Worm (Caenorhabditis elegans) whole organism, young adult: Measurements from ENCODE around the gene rpl-22.

Source experiments
- B0035.1 ChIP-seq: sonication (generic microtip); optimal IDR thresholded peaks from 2 replicates; lab custom pipeline; 2016; ENCODE audit warnings: missing genetic modification characterization, mild to moderate bottlenecking, missing compliant biosample characterization, missing genotype, missing genetic modification reagents
- C17E4.6 ChIP-seq: fragments of 200-800 bp; sonication (Bioruptor generic); IDR thresholded peaks from 2 replicates; pipeline ENCODE4 v1.3.6; 2022; ENCODE audit warnings: missing genetic modification reagents, missing genetic modification characterization, missing compliant biosample characterization
- K11D2.4 ChIP-seq: fragments of 200-800 bp; sonication (Bioruptor generic); IDR thresholded peaks from 2 replicates; pipeline ENCODE4 v1.3.6; 2022; ENCODE audit warnings: missing genetic modification reagents, missing genetic modification characterization, missing compliant biosample characterization
- K12H6.12 ChIP-seq: fragments of 200-800 bp; sonication (Bioruptor generic); optimal IDR thresholded peaks from 2 replicates; lab custom pipeline; 2018; ENCODE audit warnings: mild to moderate bottlenecking, missing genetic modification characterization, missing compliant biosample characterization
- T07F8.4 ChIP-seq: sonication (generic microtip); optimal IDR thresholded peaks from 2 replicates; lab custom pipeline; 2016; ENCODE audit warnings: mild to moderate bottlenecking, missing genetic modification characterization, moderate library complexity, missing compliant biosample characterization
- Y53F4B.3 ChIP-seq: fragments of 200-800 bp; sonication (Bioruptor generic); IDR thresholded peaks from 2 replicates; pipeline ENCODE4 v1.3.6; 2022; ENCODE audit warnings: missing genetic modification reagents, missing genetic modification characterization, missing compliant biosample characterization
- Y53G8AR.9 ChIP-seq: fragments of 200-800 bp; sonication (Bioruptor generic); conservative IDR thresholded peaks from 2 replicates; pipeline ENCODE4 v1.3.6; 2022; ENCODE audit warnings: missing genetic modification reagents, missing genetic modification characterization, missing compliant biosample characterization
- ZK185.1 ChIP-seq: sonication (generic microtip); optimal IDR thresholded peaks from 2 replicates; lab custom pipeline; 2016; ENCODE audit warnings: mild to moderate bottlenecking, missing genetic modification characterization, missing compliant biosample characterization; ENCODE audit not compliant: poor library complexity, severe bottlenecking
- akir-1 ChIP-seq: fragments of 200-800 bp; sonication (Bioruptor generic); optimal IDR thresholded peaks from 2 replicates; lab custom pipeline; 2018; ENCODE audit warnings: mild to moderate bottlenecking, missing genetic modification characterization, moderate library complexity, missing compliant biosample characterization
- ama-1 ChIP-seq, 3 experiments: fragments of 150-350 bp in 1 of 3; sonication (generic microtip) in 2 of 3; optimal IDR thresholded peaks; 2 replicates each; lab custom pipeline; 2014 to 2018; ENCODE audit warnings: missing biosample characterization in 2 of 3, missing genetic modification characterization in 2 of 3, missing genetic modification reagents in 2 of 3
- aptf-2 ChIP-seq: fragments of 200-800 bp; sonication (Bioruptor generic); conservative IDR thresholded peaks from 2 replicates; pipeline ENCODE4 v1.3.6; 2022; ENCODE audit warnings: missing genetic modification reagents, missing genetic modification characterization, missing compliant biosample characterization
- aptf-3 ChIP-seq: fragments of 200-800 bp; sonication (Bioruptor generic); IDR thresholded peaks from 2 replicates; pipeline ENCODE4 v1.3.6; 2022; ENCODE audit warnings: missing genetic modification characterization, missing compliant biosample characterization
- attf-3 ChIP-seq: fragments of 200-800 bp; sonication (Bioruptor generic); conservative IDR thresholded peaks from 2 replicates; pipeline ENCODE4 v1.3.6; 2022; ENCODE audit warnings: missing genetic modification reagents, missing genetic modification characterization, missing compliant biosample characterization
- attf-6 ChIP-seq: fragments of 200-800 bp; sonication (Bioruptor generic); IDR thresholded peaks from 2 replicates; pipeline ENCODE4 v1.3.6; 2022; ENCODE audit warnings: missing genetic modification reagents, missing genetic modification characterization, missing compliant biosample characterization
- ccch-3 ChIP-seq: fragments of 200-800 bp; sonication (Bioruptor generic); optimal IDR thresholded peaks from 2 replicates; lab custom pipeline; 2018; ENCODE audit warnings: mild to moderate bottlenecking, missing genetic modification characterization, missing compliant biosample characterization
- cebp-2 ChIP-seq: fragments of 200-800 bp; sonication (Bioruptor generic); IDR thresholded peaks from 2 replicates; pipeline ENCODE4 v1.3.6; 2022; ENCODE audit warnings: missing genetic modification characterization, missing compliant biosample characterization
- ceh-40 ChIP-seq: fragments of 200-800 bp; sonication (Bioruptor generic); IDR thresholded peaks from 2 replicates; pipeline ENCODE4 v1.3.6; 2022; ENCODE audit warnings: missing genetic modification characterization, missing compliant biosample characterization
- ceh-79 ChIP-seq: sonication (generic microtip); optimal IDR thresholded peaks from 2 replicates; lab custom pipeline; 2017; ENCODE audit warnings: mild to moderate bottlenecking, missing genetic modification characterization, missing compliant biosample characterization
- ceh-91 ChIP-seq: fragments of 200-800 bp; sonication (Bioruptor generic); IDR thresholded peaks from 2 replicates; pipeline ENCODE4 v1.3.6; 2022; ENCODE audit warnings: missing genetic modification reagents, missing genetic modification characterization, missing compliant biosample characterization
- chd-7 ChIP-seq: sonication (generic microtip); optimal IDR thresholded peaks from 2 replicates; lab custom pipeline; 2016; ENCODE audit warnings: mild to moderate bottlenecking, missing genetic modification characterization, moderate library complexity, missing compliant biosample characterization
- ekl-4 ChIP-seq: fragments of 200-800 bp; sonication (Bioruptor generic); IDR thresholded peaks from 2 replicates; pipeline ENCODE4 v1.3.6; 2022; ENCODE audit warnings: missing genetic modification reagents, missing genetic modification characterization, missing compliant biosample characterization
- hlh-12 ChIP-seq: sonication (generic microtip); optimal IDR thresholded peaks from 2 replicates; lab custom pipeline; 2016; ENCODE audit warnings: missing genetic modification characterization, missing compliant biosample characterization
- hmg-1.2 ChIP-seq: fragments of 200-800 bp; sonication (Bioruptor generic); IDR thresholded peaks from 2 replicates; pipeline ENCODE4 v1.3.6; 2022; ENCODE audit warnings: missing genetic modification reagents, missing genetic modification characterization, missing compliant biosample characterization
- lag-1 ChIP-seq: fragments of 200-800 bp; sonication (Bioruptor generic); IDR thresholded peaks from 2 replicates; pipeline ENCODE4 v1.3.6; 2022; ENCODE audit warnings: missing genetic modification reagents, missing genetic modification characterization, missing compliant biosample characterization
- madf-3 ChIP-seq: fragments of 200-800 bp; sonication (Bioruptor generic); IDR thresholded peaks from 2 replicates; pipeline ENCODE4 v1.3.6; 2022; ENCODE audit warnings: missing genetic modification reagents, missing genetic modification characterization, missing compliant biosample characterization
- madf-8 ChIP-seq: fragments of 200-800 bp; sonication (Bioruptor generic); conservative IDR thresholded peaks from 2 replicates; pipeline ENCODE4 v1.3.6; 2022; ENCODE audit warnings: missing genetic modification reagents, missing genetic modification characterization, missing compliant biosample characterization
- mcd-1 ChIP-seq: fragments of 200-800 bp; sonication (Bioruptor generic); IDR thresholded peaks from 2 replicates; pipeline ENCODE4 v1.3.6; 2022; ENCODE audit warnings: missing genetic modification reagents, missing genetic modification characterization, missing compliant biosample characterization
- nfyb-1 ChIP-seq: fragments of 200-800 bp; sonication (Bioruptor generic); IDR thresholded peaks from 2 replicates; pipeline ENCODE4 v1.3.6; 2022; ENCODE audit warnings: missing genetic modification reagents, missing genetic modification characterization, missing compliant biosample characterization
- nhr-179 ChIP-seq: sonication (generic microtip); optimal IDR thresholded peaks from 2 replicates; lab custom pipeline; 2016; ENCODE audit warnings: mild to moderate bottlenecking, missing genetic modification characterization, missing compliant biosample characterization
- nhr-27 ChIP-seq: fragments of 200-800 bp; sonication (Bioruptor generic); optimal IDR thresholded peaks from 2 replicates; lab custom pipeline; 2018; ENCODE audit warnings: mild to moderate bottlenecking, missing genetic modification characterization, moderate library complexity, missing compliant biosample characterization
- nhr-80 ChIP-seq: sonication (generic microtip); optimal IDR thresholded peaks from 2 replicates; lab custom pipeline; 2016; ENCODE audit warnings: missing genetic modification characterization, missing compliant biosample characterization
- sdz-38 ChIP-seq: sonication (generic microtip); optimal IDR thresholded peaks from 2 replicates; lab custom pipeline; 2016; ENCODE audit warnings: missing genotype, missing genetic modification characterization, missing compliant biosample characterization
- snpc-1.1 ChIP-seq: sonication (generic microtip); optimal IDR thresholded peaks from 2 replicates; lab custom pipeline; 2017; ENCODE audit warnings: missing genetic modification characterization, mild to moderate bottlenecking, missing compliant biosample characterization, antibody characterized with exemption, moderate library complexity, missing genotype, missing genetic modification reagents; ENCODE audit not compliant: insufficient read depth
- snpc-1.3 ChIP-seq: sonication (generic microtip); optimal IDR thresholded peaks from 2 replicates; lab custom pipeline; 2017; ENCODE audit warnings: missing genetic modification characterization, mild to moderate bottlenecking, missing compliant biosample characterization, antibody characterized with exemption, moderate library complexity, missing genotype, missing genetic modification reagents; ENCODE audit not compliant: insufficient read depth
- snpc-4 ChIP-seq, 5 experiments: fragments of 150-350 bp in 1 of 5; sonication (generic microtip) in 4 of 5; optimal IDR thresholded peaks; 2 replicates each; lab custom pipeline; 2014 to 2018; ENCODE audit warnings: missing genetic modification characterization in 5 of 5, missing biosample characterization in 3 of 5, antibody characterized with exemption in 2 of 5, mild to moderate bottlenecking in 2 of 5, missing compliant biosample characterization in 2 of 5, missing genotype in 2 of 5, moderate library complexity in 2 of 5, missing genetic modification reagents in 1 of 5
- tbx-9 ChIP-seq: sonication (generic microtip); optimal IDR thresholded peaks from 2 replicates; lab custom pipeline; 2016; ENCODE audit warnings: borderline replicate concordance, missing genetic modification characterization, inconsistent platforms, missing compliant biosample characterization
- zfh-2 ChIP-seq: fragments of 200-800 bp; sonication (Bioruptor generic); conservative IDR thresholded peaks from 2 replicates; pipeline ENCODE4 v1.3.6; 2022; ENCODE audit warnings: missing genetic modification reagents, missing genetic modification characterization, missing compliant biosample characterization
- zim-3 ChIP-seq: sonication (generic microtip); optimal IDR thresholded peaks from 2 replicates; lab custom pipeline; 2017; ENCODE audit warnings: mild to moderate bottlenecking, missing genetic modification characterization, moderate library complexity, missing compliant biosample characterization

The rpl-22 gene

ce11 chrII:5016977-5017585 lies 38.3 kb upstream of the rpl-22 start (continued):
- TF ChIP-seq nhr-27 (tag; lab: Kevin White, UChicago) = no peak
- no peak for TF ChIP-seq madf-8 (GFP tag; lab: Robert Waterston, UW)
- TF ChIP-seq T07F8.4 (tag; lab: Kevin White, UChicago) = no peak
- peak; percentile 89 for TF ChIP-seq hmg-1.2 (GFP tag; lab: Robert Waterston, UW)
- no peak for TF ChIP-seq snpc-1.1
- peak; percentile 64 for TF ChIP-seq nhr-80 (tag; lab: Kevin White, UChicago)
- no peak for TF ChIP-seq Y53G8AR.9 (GFP tag; lab: Robert Waterston, UW)
- TF ChIP-seq attf-3 = no peak
- no peak for TF ChIP-seq ceh-40 (GFP tag; lab: Robert Waterston, UW)
- TF ChIP-seq mcd-1 = peak; percentile 56
- no peak for TF ChIP-seq ceh-91 (GFP tag; lab: Robert Waterston, UW)
- no peak for TF ChIP-seq Y53F4B.3 (GFP tag; lab: Robert Waterston, UW)
- TF ChIP-seq B0035.1 (tag; lab: Kevin White, UChicago) = no peak
- peak; percentile 74; the same call in 1 of the 2 replicates for TF ChIP-seq K11D2.4 (GFP tag; lab: Robert Waterston, UW)
- TF ChIP-seq zim-3 (tag; lab: Kevin White, UChicago) = no peak
- no peak for TF ChIP-seq aptf-3 (GFP tag; lab: Robert Waterston, UW)
- no peak for TF ChIP-seq ama-1 (optimal IDR thresholded peaks at IDR 0.05; lab: Kevin White, UChicago)
- TF ChIP-seq ama-1 (GFP tag; optimal IDR thresholded peaks at IDR 0.05; lab: Kevin White, UChicago) = no peak
- TF ChIP-seq nhr-179 (tag; lab: Kevin White, UChicago) = no peak
- 0 out of 2 replicates have a peak, but pooled peaks have one; percentile 16 for TF ChIP-seq nfyb-1 (GFP tag; lab: Robert Waterston, UW)
- TF ChIP-seq akir-1 = no peak
- 0 out of 2 replicates have a peak, but pooled peaks have one; percentile 33 for TF ChIP-seq ekl-4 (GFP tag; lab: Robert Waterston, UW)
- no peak for TF ChIP-seq aptf-2 (GFP tag; lab: Robert Waterston, UW)
- TF ChIP-seq ccch-3 (GFP tag; lab: Kevin White, UChicago) = no peak
- no peak for TF ChIP-seq C17E4.6 (GFP tag; lab: Robert Waterston, UW)
- no peak for TF ChIP-seq cebp-2 (GFP tag; lab: Robert Waterston, UW)
- no peak for TF ChIP-seq tbx-9
- TF ChIP-seq K12H6.12 (tag; lab: Kevin White, UChicago) = peak; percentile 59
- no peak for TF ChIP-seq attf-6
- peak; percentile 14 for TF ChIP-seq ZK185.1 (tag; lab: Kevin White, UChicago)
- no peak for TF ChIP-seq madf-3 (GFP tag; lab: Robert Waterston, UW)
- peak; percentile 84 for TF ChIP-seq zfh-2 (GFP tag; lab: Robert Waterston, UW)
- TF ChIP-seq sdz-38 = no peak
- no peak for TF ChIP-seq snpc-4 (GFP tag; optimal IDR thresholded peaks at IDR 0.05; lab: Kevin White, UChicago)
- peak in 2 of 4 experiments; percentile 35 to 52 for TF ChIP-seq snpc-4 (tag; optimal IDR thresholded peaks at IDR 0.05; lab: Kevin White, UChicago)
- no peak for TF ChIP-seq hlh-12 (tag; lab: Kevin White, UChicago)
- TF ChIP-seq ceh-79 (tag; lab: Kevin White, UChicago) = no peak
- peak; percentile 69 for TF ChIP-seq chd-7
- no peak for TF ChIP-seq snpc-1.3
- no peak for TF ChIP-seq lag-1 (GFP tag; lab: Robert Waterston, UW)
